Worm (Caenorhabditis elegans) whole organism, young adult: Measurements from ENCODE around the gene hil-6.

Experiments used
- F37B4.10 ChIP-seq: fragments of 200-800 bp; sonication (Bioruptor generic); IDR thresholded peaks from 2 replicates; pipeline ENCODE4 v1.3.6; 2022; ENCODE audit warnings: missing genetic modification characterization, missing compliant biosample characterization
- ama-1 ChIP-seq, 3 experiments: fragments of 150-350 bp in 1 of 3; sonication (generic microtip) in 2 of 3; optimal IDR thresholded peaks; 2 replicates each; lab custom pipeline; 2014 to 2018; ENCODE audit warnings: missing biosample characterization in 2 of 3, missing genetic modification characterization in 2 of 3, missing genetic modification reagents in 2 of 3
- ceh-100 ChIP-seq: fragments of 200-800 bp; sonication (Bioruptor generic); IDR thresholded peaks from 2 replicates; pipeline ENCODE4 v1.3.6; 2022; ENCODE audit warnings: missing genetic modification reagents, missing genetic modification characterization, missing compliant biosample characterization
- ekl-4 ChIP-seq: fragments of 200-800 bp; sonication (Bioruptor generic); IDR thresholded peaks from 2 replicates; pipeline ENCODE4 v1.3.6; 2022; ENCODE audit warnings: missing genetic modification reagents, missing genetic modification characterization, missing compliant biosample characterization
- hlh-12 ChIP-seq: sonication (generic microtip); optimal IDR thresholded peaks from 2 replicates; lab custom pipeline; 2016; ENCODE audit warnings: missing genetic modification characterization, missing compliant biosample characterization
- madf-8 ChIP-seq: fragments of 200-800 bp; sonication (Bioruptor generic); conservative IDR thresholded peaks from 2 replicates; pipeline ENCODE4 v1.3.6; 2022; ENCODE audit warnings: missing genetic modification reagents, missing genetic modification characterization, missing compliant biosample characterization
- nhr-179 ChIP-seq: sonication (generic microtip); optimal IDR thresholded peaks from 2 replicates; lab custom pipeline; 2016; ENCODE audit warnings: mild to moderate bottlenecking, missing genetic modification characterization, missing compliant biosample characterization
- pha-4 ChIP-seq: fragments of 150-350 bp; sonication (generic microtip); optimal IDR thresholded peaks from 2 replicates; lab custom pipeline; 2014; ENCODE audit warnings: missing biosample characterization, missing genetic modification reagents, missing genetic modification characterization
- rcor-1 ChIP-seq: fragments of 200-800 bp; sonication (Bioruptor generic); IDR thresholded peaks from 2 replicates; pipeline ENCODE4 v1.3.6; 2022; ENCODE audit warnings: missing genetic modification reagents, missing genetic modification characterization, missing compliant biosample characterization
- unc-62 ChIP-seq: fragments of 150-350 bp; optimal IDR thresholded peaks from 2 replicates; lab custom pipeline; 2014; ENCODE audit warnings: missing biosample characterization, missing genetic modification reagents, missing genetic modification characterization

- no peak for TF ChIP-seq rcor-1 (GFP tag; lab: Robert Waterston, UW)
- TF ChIP-seq pha-4: no peak
- TF ChIP-seq F37B4.10 (GFP tag; lab: Robert Waterston, UW): no peak
- no peak for TF ChIP-seq nhr-179 (tag; lab: Kevin White, UChicago)
- TF ChIP-seq ceh-100 (GFP tag; lab: Robert Waterston, UW): no peak
- no peak for TF ChIP-seq unc-62 (GFP tag; lab: Kevin White, UChicago)
- no peak for TF ChIP-seq hlh-12
- no peak for TF ChIP-seq ekl-4 (GFP tag; lab: Robert Waterston, UW)
- no peak for TF ChIP-seq ama-1 (optimal IDR thresholded peaks at IDR 0.05; lab: Kevin White, UChicago)
- no peak for TF ChIP-seq ama-1 (GFP tag; optimal IDR thresholded peaks at IDR 0.05; lab: Kevin White, UChicago)
- TF ChIP-seq madf-8: no peak
These were observed 12.7 kb downstream of the hil-6 start, which contains the start of gene F59A7.14 for ce11 chrV:2018689-2019088.
